Fruit fly (Drosophila melanogaster) whole organism, prepupa: Measurements from ENCODE around the gene CG31904.

Source experiments
- Blimp-1 ChIP-seq: fragments of 200-800 bp; sonication (Bioruptor generic); optimal IDR thresholded peaks from 3 replicates; lab custom pipeline; 2017; ENCODE audit warnings: missing biosample characterization, missing genetic modification characterization, mild to moderate bottlenecking, moderate library complexity, missing genetic modification reagents
- CG11294 ChIP-seq: fragments of 200-800 bp; sonication (Bioruptor generic); IDR thresholded peaks from 2 replicates; pipeline ENCODE4 v1.3.6; 2022; ENCODE audit warnings: missing biosample characterization, missing genetic modification characterization
- CG11762 ChIP-seq: fragments of 200-800 bp; sonication (Bioruptor generic); optimal IDR thresholded peaks from 3 replicates; lab custom pipeline; 2016; ENCODE audit warnings: missing biosample characterization, missing genetic modification characterization; ENCODE audit not compliant: insufficient read depth
- CG15336 ChIP-seq: fragments of 200-800 bp; sonication (Bioruptor generic); IDR thresholded peaks from 2 replicates; pipeline ENCODE4 v1.3.6; 2022; ENCODE audit warnings: missing biosample characterization, missing genetic modification characterization
- CG16779 ChIP-seq: fragments of 200-800 bp; sonication (Bioruptor generic); optimal IDR thresholded peaks from 3 replicates; lab custom pipeline; 2017; ENCODE audit warnings: missing biosample characterization, mild to moderate bottlenecking, missing genetic modification characterization
- CG31627 ChIP-seq: fragments of 200-800 bp; sonication (Bioruptor generic); optimal IDR thresholded peaks from 3 replicates; lab custom pipeline; 2016; ENCODE audit warnings: missing biosample characterization, missing genetic modification characterization
- CG32006 ChIP-seq: fragments of 200-800 bp; sonication (Bioruptor generic); optimal IDR thresholded peaks from 3 replicates; lab custom pipeline; 2017; ENCODE audit warnings: missing biosample characterization, mild to moderate bottlenecking, missing genetic modification characterization
- CG34406 ChIP-seq: fragments of 200-800 bp; sonication (Bioruptor generic); optimal IDR thresholded peaks from 3 replicates; lab custom pipeline; 2016; ENCODE audit warnings: missing biosample characterization, missing genetic modification characterization
- CG3919 ChIP-seq: fragments of 200-800 bp; sonication (Bioruptor generic); optimal IDR thresholded peaks from 3 replicates; lab custom pipeline; 2016; ENCODE audit warnings: missing biosample characterization, missing genetic modification characterization
- CG6163 ChIP-seq: fragments of 200-800 bp; sonication (Bioruptor generic); IDR thresholded peaks from 3 replicates; pipeline ENCODE4 v1.3.6; 2022; ENCODE audit warnings: missing biosample characterization, missing genetic modification characterization
- CG6792 ChIP-seq: fragments of 200-800 bp; sonication (Bioruptor generic); optimal IDR thresholded peaks from 3 replicates; lab custom pipeline; 2016; ENCODE audit warnings: missing biosample characterization, missing genetic modification characterization
- CG6808 ChIP-seq: fragments of 200-800 bp; sonication (Bioruptor generic); optimal IDR thresholded peaks from 3 replicates; lab custom pipeline; 2017; ENCODE audit warnings: missing biosample characterization, missing genetic modification characterization, mild to moderate bottlenecking, moderate library complexity, missing genetic modification reagents
- CG7368 ChIP-seq: fragments of 200-800 bp; sonication (Bioruptor generic); optimal IDR thresholded peaks from 3 replicates; lab custom pipeline; 2016; ENCODE audit warnings: missing biosample characterization, missing genetic modification characterization
- CG8119 ChIP-seq: fragments of 200-800 bp; sonication (Bioruptor generic); IDR thresholded peaks from 3 replicates; pipeline ENCODE4 v1.3.6; 2022; ENCODE audit warnings: missing biosample characterization, missing genetic modification characterization
- CG8632 ChIP-seq: fragments of 200-800 bp; sonication (Bioruptor generic); optimal IDR thresholded peaks from 3 replicates; lab custom pipeline; 2016; ENCODE audit warnings: missing biosample characterization, missing genetic modification characterization
- CG9139 ChIP-seq: fragments of 200-800 bp; sonication (Bioruptor generic); optimal IDR thresholded peaks from 3 replicates; lab custom pipeline; 2017; ENCODE audit warnings: missing biosample characterization, mild to moderate bottlenecking, missing genetic modification characterization
- Ets21C ChIP-seq: fragments of 200-800 bp; sonication (Bioruptor generic); optimal IDR thresholded peaks from 3 replicates; lab custom pipeline; 2016; ENCODE audit warnings: missing biosample characterization, missing genetic modification characterization
- Ets96B ChIP-seq: fragments of 200-800 bp; optimal IDR thresholded peaks from 2 replicates; lab custom pipeline; 2019; ENCODE audit warnings: missing biosample characterization, mild to moderate bottlenecking, missing genetic modification characterization, moderate library complexity
- Gug ChIP-seq: fragments of 200-800 bp; sonication (Bioruptor generic); IDR thresholded peaks from 2 replicates; pipeline ENCODE4 v1.3.6; 2022; ENCODE audit warnings: missing biosample characterization, missing genetic modification characterization
- Hr39 ChIP-seq: fragments of 200-800 bp; sonication (Bioruptor generic); optimal IDR thresholded peaks from 2 replicates; lab custom pipeline; 2016; ENCODE audit warnings: missing biosample characterization, missing genetic modification characterization
- Hr4 ChIP-seq: fragments of 200-800 bp; sonication (Bioruptor generic); optimal IDR thresholded peaks from 3 replicates; lab custom pipeline; 2016; ENCODE audit warnings: missing biosample characterization, missing genetic modification characterization
- Met ChIP-seq: fragments of 200-800 bp; sonication (Bioruptor generic); optimal IDR thresholded peaks from 3 replicates; lab custom pipeline; 2016; ENCODE audit warnings: missing biosample characterization, missing genetic modification characterization
- Smox ChIP-seq: fragments of 200-800 bp; sonication (Bioruptor generic); optimal IDR thresholded peaks from 3 replicates; lab custom pipeline; 2016; ENCODE audit warnings: missing biosample characterization, missing genetic modification characterization
- Sox102F ChIP-seq: fragments of 200-800 bp; sonication (Bioruptor generic); optimal IDR thresholded peaks from 2 replicates; lab custom pipeline; 2016; ENCODE audit warnings: missing biosample characterization, mild to moderate bottlenecking, missing genetic modification characterization
- Sox14 ChIP-seq: fragments of 200-800 bp; sonication (Bioruptor generic); optimal IDR thresholded peaks from 3 replicates; lab custom pipeline; 2016; ENCODE audit warnings: missing biosample characterization, missing genetic modification characterization
- Sox15 ChIP-seq: fragments of 200-800 bp; sonication (Bioruptor generic); optimal IDR thresholded peaks from 3 replicates; lab custom pipeline; 2016; ENCODE audit warnings: missing biosample characterization, missing genetic modification characterization
- dsx ChIP-seq: fragments of 200-800 bp; optimal IDR thresholded peaks from 3 replicates; lab custom pipeline; 2019; ENCODE audit warnings: missing biosample characterization, mild to moderate bottlenecking, missing genetic modification characterization, moderate library complexity; ENCODE audit not compliant: poor library complexity, severe bottlenecking
- eg ChIP-seq: fragments of 200-800 bp; sonication (Bioruptor generic); IDR thresholded peaks from 3 replicates; pipeline ENCODE4 v1.3.6; 2022; ENCODE audit warnings: missing biosample characterization, missing genetic modification characterization
- esn ChIP-seq: fragments of 200-800 bp; sonication (Bioruptor generic); optimal IDR thresholded peaks from 2 replicates; lab custom pipeline; 2016; ENCODE audit warnings: missing biosample characterization, mild to moderate bottlenecking, missing genetic modification characterization, moderate library complexity
- fd59A ChIP-seq: fragments of 200-800 bp; sonication (Bioruptor generic); optimal IDR thresholded peaks from 2 replicates; lab custom pipeline; 2017; ENCODE audit warnings: missing biosample characterization, mild to moderate bottlenecking, missing genetic modification characterization, missing genetic modification reagents
- fkh ChIP-seq: fragments of 200-800 bp; sonication (Bioruptor generic); optimal IDR thresholded peaks from 3 replicates; lab custom pipeline; 2017; ENCODE audit warnings: missing biosample characterization, mild to moderate bottlenecking, missing genetic modification characterization, moderate library complexity
- lz ChIP-seq: fragments of 200-800 bp; sonication (Bioruptor generic); optimal IDR thresholded peaks from 3 replicates; lab custom pipeline; 2016; ENCODE audit warnings: missing biosample characterization, missing genetic modification characterization
- net ChIP-seq: fragments of 200-800 bp; sonication (Bioruptor generic); optimal IDR thresholded peaks from 3 replicates; lab custom pipeline; 2016; ENCODE audit warnings: missing biosample characterization, missing genetic modification characterization
- salr ChIP-seq, 2 experiments: fragments of 200-800 bp; sonication (Bioruptor generic); optimal IDR thresholded peaks; 3 replicates each; lab custom pipeline; 2016 to 2018; ENCODE audit warnings: missing biosample characterization in 2 of 2, missing genetic modification characterization in 2 of 2, mild to moderate bottlenecking in 1 of 2
- spab ChIP-seq: fragments of 200-800 bp; sonication (Bioruptor generic); optimal IDR thresholded peaks from 2 replicates; lab custom pipeline; 2017; ENCODE audit warnings: missing biosample characterization, mild to moderate bottlenecking, missing genetic modification characterization, missing genetic modification reagents
- ss ChIP-seq, 2 experiments: fragments of 200-800 bp; sonication (Bioruptor generic); optimal IDR thresholded peaks; 2 replicates in 1 of 2; 3 replicates in 1 of 2; lab custom pipeline; 2017 to 2018; ENCODE audit warnings: mild to moderate bottlenecking in 2 of 2, missing biosample characterization in 2 of 2, missing genetic modification characterization in 2 of 2, moderate library complexity in 1 of 2
- svp ChIP-seq: fragments of 200-800 bp; sonication (Bioruptor generic); peaks from one replicate; lab custom pipeline; 2016; ENCODE audit warnings: missing biosample characterization, missing genetic modification characterization
- topi ChIP-seq: fragments of 200-800 bp; sonication (Bioruptor generic); optimal IDR thresholded peaks from 3 replicates; lab custom pipeline; 2016; ENCODE audit warnings: missing biosample characterization, missing genetic modification characterization
- vri ChIP-seq: fragments of 200-800 bp; sonication (Bioruptor generic); optimal IDR thresholded peaks from 3 replicates; lab custom pipeline; 2016; ENCODE audit warnings: missing biosample characterization, mild to moderate bottlenecking, missing genetic modification characterization

CG31904 gene

DNA sequence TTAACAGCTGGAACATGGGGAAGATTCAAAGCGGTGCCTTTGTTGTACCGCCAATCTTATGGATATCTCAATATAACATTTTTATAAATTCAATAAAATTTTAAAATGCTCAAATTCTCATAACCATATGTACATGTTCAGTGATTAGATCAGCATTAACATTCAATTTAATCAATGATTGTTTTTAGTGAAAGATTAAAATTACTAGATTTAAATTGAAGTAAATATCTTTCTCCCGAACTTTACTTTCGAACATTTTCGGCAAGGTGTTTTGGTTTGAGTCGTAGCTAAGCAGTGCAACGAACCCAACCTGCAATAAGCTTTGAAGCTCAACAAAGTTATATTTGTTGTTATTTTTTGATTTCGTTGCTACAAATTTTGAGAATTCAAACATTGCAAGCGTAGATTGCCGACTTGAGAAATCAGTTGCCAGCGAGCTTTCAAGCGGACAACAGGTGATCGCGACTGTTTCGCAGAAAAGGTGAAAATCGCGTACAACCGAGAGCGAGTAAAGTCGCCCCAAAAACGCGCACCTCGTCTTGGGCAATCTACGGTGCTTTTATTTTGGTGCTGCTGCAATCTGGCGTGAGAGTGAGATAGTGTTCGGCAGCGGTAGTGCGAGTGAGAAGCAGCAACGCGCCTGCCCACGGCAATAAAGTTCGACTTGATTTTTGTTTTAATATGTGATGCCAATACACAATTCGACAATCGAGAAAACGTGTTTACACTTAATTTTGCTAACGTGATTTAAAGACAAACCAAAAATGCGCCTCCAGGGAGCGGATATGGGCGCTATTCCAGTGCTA lies 36.0 kb downstream of the CG31904 start, which contains the start of gene Tep3 (continued):
- peak in 1 of 2 experiments; percentile 45 for TF ChIP-seq ss (GFP tag; optimal IDR thresholded peaks at IDR 0.05; lab: Kevin White, UChicago)
- TF ChIP-seq dsx: peak; percentile 75
- peak; percentile 46 for TF ChIP-seq Ets21C (GFP tag; lab: Kevin White, UChicago)
- TF ChIP-seq CG8119 (GFP tag; lab: Robert Waterston, UW): no peak
- TF ChIP-seq spab (GFP tag; lab: Kevin White, UChicago): no peak
- TF ChIP-seq Hr39 (GFP tag; lab: Kevin White, UChicago): peak; percentile 48
- TF ChIP-seq CG31627: peak; percentile 43
- no peak for TF ChIP-seq fkh (GFP tag; lab: Kevin White, UChicago)
- TF ChIP-seq Blimp-1 (GFP tag; lab: Kevin White, UChicago): no peak
- TF ChIP-seq CG8632 (GFP tag; lab: Kevin White, UChicago): peak; percentile 55
- no peak for TF ChIP-seq Sox102F (GFP tag; lab: Kevin White, UChicago)
- TF ChIP-seq salr (GFP tag; optimal IDR thresholded peaks at IDR 0.05; lab: Kevin White, UChicago): no peak
- no peak for TF ChIP-seq Gug (GFP tag; lab: Robert Waterston, UW)
- no peak for TF ChIP-seq CG11762
- TF ChIP-seq CG15336: peak; percentile 35; the same call in 1 of the 2 replicates
- no peak for TF ChIP-seq CG11294 (GFP tag; lab: Robert Waterston, UW)
- TF ChIP-seq CG16779 (tag; lab: Kevin White, UChicago): no peak
- peak; percentile 41 for TF ChIP-seq Hr4 (GFP tag; lab: Kevin White, UChicago)
- TF ChIP-seq net (GFP tag; lab: Kevin White, UChicago): no peak
- peak; percentile 66 for TF ChIP-seq Sox14 (GFP tag; lab: Kevin White, UChicago)
- TF ChIP-seq Ets96B (tag; lab: Kevin White, UChicago): peak; percentile 38
- TF ChIP-seq CG7368 (GFP tag; lab: Kevin White, UChicago): no peak
- TF ChIP-seq Sox15 (GFP tag; lab: Kevin White, UChicago): no peak
- TF ChIP-seq CG6163 (GFP tag; lab: Robert Waterston, UW): peak; percentile 61; the same call in 2 of the 3 replicates
- peak; percentile 33 for TF ChIP-seq lz (GFP tag; lab: Kevin White, UChicago)
- TF ChIP-seq fd59A (GFP tag; lab: Kevin White, UChicago): peak; percentile 6
- TF ChIP-seq, all 60 proteins: peak for 39

DNA sequence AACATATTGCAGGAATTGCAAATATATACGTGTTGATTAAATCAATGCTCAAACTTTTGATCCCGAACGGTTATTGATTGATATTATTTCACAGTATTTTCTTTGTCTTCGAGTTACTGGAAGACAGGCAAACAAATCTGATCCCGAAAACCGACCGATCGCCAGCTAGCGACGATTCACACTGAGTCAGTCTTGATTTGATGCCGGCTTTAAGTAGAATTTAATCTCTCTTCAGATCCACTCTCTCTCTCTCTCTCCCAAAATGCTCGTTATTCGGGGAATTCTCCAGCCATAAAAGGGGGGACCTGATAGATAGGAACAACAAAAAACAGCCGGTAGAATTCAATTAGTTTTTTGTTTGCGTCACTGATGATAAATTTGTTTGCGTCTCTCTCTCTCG lies 37.2 kb downstream of the CG31904 start, which contains the start of gene Tep2:
Gene Tep2 (minus strand): TSS at position 185 of the 400 bp plus-strand sequence.
- TF ChIP-seq Met: no peak
- no peak for TF ChIP-seq CG32006
- no peak for TF ChIP-seq CG34406
- no peak for TF ChIP-seq CG6792 (GFP tag; lab: Kevin White, UChicago)
- no peak for TF ChIP-seq fkh (GFP tag; lab: Kevin White, UChicago)
- peak; percentile 49; the same call in 1 of the 3 replicates for TF ChIP-seq CG6163 (GFP tag; lab: Robert Waterston, UW)
- no peak for TF ChIP-seq Smox (GFP tag; lab: Kevin White, UChicago)
- peak; percentile 48 for TF ChIP-seq Sox102F (GFP tag; lab: Kevin White, UChicago)
- peak; percentile 25 for TF ChIP-seq esn
- TF ChIP-seq CG9139 (GFP tag; lab: Kevin White, UChicago): peak; percentile 6
- no peak for TF ChIP-seq topi
- TF ChIP-seq eg (GFP tag; lab: Robert Waterston, UW): no peak
- no peak for TF ChIP-seq Gug (GFP tag; lab: Robert Waterston, UW)
- TF ChIP-seq CG6808 (GFP tag; lab: Kevin White, UChicago): no peak
- peak; percentile 97 for TF ChIP-seq svp (GFP tag; lab: Kevin White, UChicago)
- no peak for TF ChIP-seq vri (GFP tag; lab: Kevin White, UChicago)
- peak; percentile 27 for TF ChIP-seq dsx
- no peak for TF ChIP-seq CG3919
- TF ChIP-seq Sox14 (GFP tag; lab: Kevin White, UChicago): peak; percentile 80
- TF ChIP-seq, all 60 proteins: peak for 7
